Worm (Caenorhabditis elegans) whole organism, midembryonic: ENCODE data around the gene rfth-1.

Source experiments
- T22C8.4 ChIP-seq: fragments of 200-800 bp; sonication (Bioruptor generic); IDR thresholded peaks from 2 replicates; pipeline ENCODE4 v1.3.6; 2022; ENCODE audit warnings: missing genetic modification characterization, missing compliant biosample characterization
- cog-1 ChIP-seq: sonication (generic microtip); optimal IDR thresholded peaks from 2 replicates; lab custom pipeline; 2016; ENCODE audit warnings: missing genetic modification characterization, missing compliant biosample characterization
- flt-1 ChIP-seq: fragments of 200-800 bp; sonication (Bioruptor generic); IDR thresholded peaks from 2 replicates; pipeline ENCODE4 v1.3.6; 2022; ENCODE audit warnings: missing genetic modification characterization, missing compliant biosample characterization
- med-1 ChIP-seq: sonication (generic microtip); optimal IDR thresholded peaks from 2 replicates; lab custom pipeline; 2017; ENCODE audit warnings: missing genetic modification characterization, mild to moderate bottlenecking, missing compliant biosample characterization, antibody characterized with exemption, missing genetic modification reagents; ENCODE audit not compliant: insufficient read depth
- ref-1 ChIP-seq: fragments of 200-800 bp; sonication (Bioruptor generic); conservative IDR thresholded peaks from 2 replicates; pipeline ENCODE4 v1.3.6; 2022; ENCODE audit warnings: missing genetic modification reagents, missing genetic modification characterization, missing compliant biosample characterization
- ztf-29 ChIP-seq: fragments of 200-800 bp; sonication (Bioruptor generic); IDR thresholded peaks from 2 replicates; pipeline ENCODE4 v1.3.6; 2022; ENCODE audit warnings: missing genetic modification reagents, missing genetic modification characterization, missing compliant biosample characterization

- TF ChIP-seq ztf-29 (GFP tag; lab: Robert Waterston, UW) = no peak
- TF ChIP-seq ref-1 = no peak
- TF ChIP-seq flt-1 = no peak
- no peak for TF ChIP-seq med-1
- no peak for TF ChIP-seq T22C8.4
- TF ChIP-seq cog-1 (tag; lab: Kevin White, UChicago) = no peak
These were observed 31.1 kb downstream of the rfth-1 start, which contains the start of gene M01H9.10 for ce11 chrIV:4480027-4480426.
